Worm (Caenorhabditis elegans) whole organism, L4/young adult: ENCODE data around the gene sru-38.

Experiments used
- W03F9.2 ChIP-seq: fragments of 150-350 bp; optimal IDR thresholded peaks from 2 replicates; lab custom pipeline; 2014; ENCODE audit warnings: missing biosample characterization, missing genetic modification characterization
- dao-5 ChIP-seq: sonication (generic microtip); optimal IDR thresholded peaks from 2 replicates; lab custom pipeline; 2016; ENCODE audit warnings: missing genotype, missing genetic modification characterization, moderate library complexity, missing compliant biosample characterization
- him-1 ChIP-seq: sonication (generic microtip); optimal IDR thresholded peaks from 2 replicates; lab custom pipeline; 2016; ENCODE audit warnings: missing genotype, missing genetic modification reagents, missing genetic modification characterization, missing compliant biosample characterization

ce11 chrV:9794997-9795396 lies 40.8 kb downstream of the sru-38 start:
- TF ChIP-seq W03F9.2 (tag; lab: Kevin White, UChicago) (no peak), him-1 (tag; lab: Kevin White, UChicago) (no peak), dao-5 (tag; lab: Kevin White, UChicago) (no peak)
